Worm (Caenorhabditis elegans) whole organism, mixed stage, embryonic: ENCODE results near the gene nex-4.

Experiments
- ceh-43 ChIP-seq: fragments of 200-800 bp; sonication (Bioruptor generic); optimal IDR thresholded peaks from 2 replicates; lab custom pipeline; 2018; ENCODE audit warnings: mild to moderate bottlenecking, missing genetic modification characterization, moderate library complexity, missing compliant biosample characterization
- ces-1 ChIP-seq: fragments of 150-350 bp; optimal IDR thresholded peaks from 2 replicates; lab custom pipeline; 2014; ENCODE audit warnings: missing biosample characterization, missing genetic modification reagents, missing genetic modification characterization
- elt-3 ChIP-seq: fragments of 150-350 bp; optimal IDR thresholded peaks from 2 replicates; lab custom pipeline; 2014; ENCODE audit warnings: missing biosample characterization, missing genetic modification characterization
- flh-1 ChIP-seq: fragments of 200-800 bp; sonication (Bioruptor generic); optimal IDR thresholded peaks from 2 replicates; lab custom pipeline; 2018; ENCODE audit warnings: mild to moderate bottlenecking, missing genetic modification characterization, moderate library complexity, missing compliant biosample characterization
- ham-2 ChIP-seq: fragments of 200-800 bp; sonication (Bioruptor generic); optimal IDR thresholded peaks from 2 replicates; lab custom pipeline; 2018; ENCODE audit warnings: mild to moderate bottlenecking, missing genetic modification characterization, missing compliant biosample characterization
- lin-13 ChIP-seq: fragments of 150-350 bp; optimal IDR thresholded peaks from 2 replicates; lab custom pipeline; 2014; ENCODE audit warnings: missing biosample characterization, missing genetic modification characterization
- lsy-2 ChIP-seq: fragments of 150-350 bp; optimal IDR thresholded peaks from 2 replicates; lab custom pipeline; 2014; ENCODE audit warnings: missing biosample characterization, missing genetic modification characterization
- mls-2 ChIP-seq: sonication (generic microtip); optimal IDR thresholded peaks from 2 replicates; lab custom pipeline; 2016; ENCODE audit warnings: mild to moderate bottlenecking, missing genetic modification characterization, moderate library complexity, missing compliant biosample characterization
- pha-4 ChIP-seq: fragments of 150-350 bp; optimal IDR thresholded peaks from 2 replicates; lab custom pipeline; 2018; ENCODE audit warnings: missing biosample characterization, missing genetic modification reagents, missing genetic modification characterization
- unc-39 ChIP-seq: fragments of 150-350 bp; optimal IDR thresholded peaks from 2 replicates; lab custom pipeline; 2014; ENCODE audit warnings: missing biosample characterization, missing genetic modification characterization
- zip-8 ChIP-seq: fragments of 150-350 bp; optimal IDR thresholded peaks from 2 replicates; lab custom pipeline; 2014; ENCODE audit warnings: missing biosample characterization, missing genetic modification characterization
- ztf-11 ChIP-seq: fragments of 150-350 bp; optimal IDR thresholded peaks from 2 replicates; lab custom pipeline; 2014; ENCODE audit warnings: missing biosample characterization, missing genetic modification characterization

DNA sequence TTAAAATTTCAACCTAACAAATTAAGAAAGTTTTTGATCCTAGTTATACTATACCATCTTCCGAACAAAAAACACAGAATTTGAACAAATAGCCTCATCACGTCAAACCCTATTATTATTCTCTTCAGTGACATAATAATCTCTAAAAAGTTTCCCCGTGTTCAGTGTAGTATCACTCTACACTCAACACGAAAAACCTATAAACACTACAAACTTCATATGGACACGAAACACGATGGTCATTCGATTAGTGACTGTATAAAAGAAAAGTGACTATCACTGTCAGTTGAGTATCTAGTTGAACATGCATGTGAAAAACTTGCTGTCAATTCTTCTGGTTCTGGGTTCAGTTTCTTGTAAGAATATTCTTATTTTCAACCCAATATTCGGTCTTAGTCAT is 52.5 kb downstream of the nex-4 start, which contains the start of gene ugt-8:
- TF ChIP-seq zip-8 (tag; lab: Kevin White, UChicago) (no peak), lin-13 (tag; lab: Kevin White, UChicago) (no peak), elt-3 (tag; lab: Kevin White, UChicago) (no peak), ceh-43 (GFP tag; lab: Kevin White, UChicago) (no peak), ham-2 (GFP tag; lab: Kevin White, UChicago) (no peak), ztf-11 (tag; lab: Kevin White, UChicago) (no peak), ces-1 (no peak), mls-2 (no peak), pha-4 (tag; lab: Kevin White, UChicago) (no peak), unc-39 (tag; lab: Kevin White, UChicago) (no peak), flh-1 (GFP tag; lab: Kevin White, UChicago) (no peak), lsy-2 (tag; lab: Kevin White, UChicago) (no peak)
